Worm (Caenorhabditis elegans) whole organism, L4 larva: ENCODE measurements around the gene ccd-5.

ENCODE experiments used
- F26F4.8 ChIP-seq: fragments of 200-800 bp; sonication (Bioruptor generic); conservative IDR thresholded peaks from 2 replicates; pipeline ENCODE4 v1.3.6; 2022; ENCODE audit warnings: missing genetic modification characterization, missing compliant biosample characterization
- T20F7.1 ChIP-seq: fragments of 200-800 bp; sonication (Bioruptor generic); optimal IDR thresholded peaks from 2 replicates; lab custom pipeline; 2018; ENCODE audit warnings: mild to moderate bottlenecking, missing genetic modification characterization, missing compliant biosample characterization
- ZK337.2 ChIP-seq: fragments of 200-800 bp; sonication (Bioruptor generic); IDR thresholded peaks from 2 replicates; pipeline ENCODE4 v1.3.6; 2022; ENCODE audit warnings: missing genetic modification reagents, missing genetic modification characterization, missing compliant biosample characterization
- aha-1 ChIP-seq: fragments of 150-350 bp; peaks from one replicate; lab custom pipeline; 2014; ENCODE audit warnings: missing biosample characterization, missing genetic modification characterization
- ama-1 ChIP-seq: fragments of 150-350 bp; optimal IDR thresholded peaks from 2 replicates; lab custom pipeline; 2014; ENCODE audit warnings: inconsistent platforms, mixed read lengths
- attf-4 ChIP-seq: sonication (generic microtip); optimal IDR thresholded peaks from 3 replicates; lab custom pipeline; 2017; ENCODE audit warnings: missing biosample characterization, missing genetic modification characterization
- ceh-20 ChIP-seq: fragments of 200-800 bp; sonication (Bioruptor generic); IDR thresholded peaks from 2 replicates; pipeline ENCODE4 v1.3.6; 2022; ENCODE audit warnings: missing genetic modification reagents, missing genetic modification characterization, missing compliant biosample characterization
- ceh-28 ChIP-seq: fragments of 150-350 bp; optimal IDR thresholded peaks from 2 replicates; lab custom pipeline; 2014; ENCODE audit warnings: missing biosample characterization, missing genetic modification reagents, missing genetic modification characterization
- ceh-32 ChIP-seq: sonication (generic microtip); optimal IDR thresholded peaks from 2 replicates; lab custom pipeline; 2016; ENCODE audit warnings: mild to moderate bottlenecking, missing genetic modification characterization, missing compliant biosample characterization; ENCODE audit not compliant: poor library complexity
- ceh-82 ChIP-seq: sonication (generic microtip); optimal IDR thresholded peaks from 2 replicates; lab custom pipeline; 2017; ENCODE audit warnings: missing biosample characterization, missing genetic modification characterization
- cey-2 ChIP-seq: sonication (generic microtip); optimal IDR thresholded peaks from 3 replicates; lab custom pipeline; 2017; ENCODE audit warnings: missing genetic modification characterization, mild to moderate bottlenecking, missing compliant biosample characterization, antibody characterized with exemption, borderline replicate concordance; ENCODE audit not compliant: insufficient read depth
- ctbp-1 ChIP-seq: fragments of 200-800 bp; sonication (Bioruptor generic); IDR thresholded peaks from 2 replicates; pipeline ENCODE4 v1.3.6; 2022; ENCODE audit warnings: missing genetic modification reagents, missing genetic modification characterization, missing compliant biosample characterization
- daf-12 ChIP-seq: fragments of 150-350 bp; optimal IDR thresholded peaks from 2 replicates; lab custom pipeline; 2014; ENCODE audit warnings: missing biosample characterization, missing genetic modification reagents, missing genetic modification characterization
- daf-16 ChIP-seq, 3 experiments: sonication (generic microtip); optimal IDR thresholded peaks; 2 replicates each; lab custom pipeline; 2016 to 2017; ENCODE audit warnings: missing genetic modification characterization in 3 of 3, missing genetic modification reagents in 3 of 3, mild to moderate bottlenecking in 2 of 3, missing compliant biosample characterization in 2 of 3, missing biosample characterization in 1 of 3, moderate library complexity in 1 of 3
- daf-8 ChIP-seq: fragments of 200-800 bp; sonication (Bioruptor generic); IDR thresholded peaks from 2 replicates; pipeline ENCODE4 v1.3.6; 2022; ENCODE audit warnings: missing genetic modification characterization, missing compliant biosample characterization
- dmd-6 ChIP-seq: fragments of 200-800 bp; sonication (Bioruptor generic); IDR thresholded peaks from 2 replicates; pipeline ENCODE4 v1.3.6; 2022; ENCODE audit warnings: missing genetic modification reagents, missing genetic modification characterization, missing compliant biosample characterization
- dmd-8 ChIP-seq: fragments of 200-800 bp; sonication (Bioruptor generic); IDR thresholded peaks from 2 replicates; pipeline ENCODE4 v1.3.6; 2022; ENCODE audit warnings: missing genetic modification characterization, missing compliant biosample characterization
- dpl-1 ChIP-seq: fragments of 150-350 bp; optimal IDR thresholded peaks from 2 replicates; lab custom pipeline; 2014; ENCODE audit warnings: missing biosample characterization, missing genetic modification reagents, missing genetic modification characterization
- fkh-10 ChIP-seq: fragments of 150-350 bp; optimal IDR thresholded peaks from 2 replicates; lab custom pipeline; 2014; ENCODE audit warnings: missing biosample characterization, missing genetic modification reagents, missing genetic modification characterization
- gei-8 ChIP-seq: fragments of 200-800 bp; sonication (Bioruptor generic); optimal IDR thresholded peaks from 2 replicates; lab custom pipeline; 2018; ENCODE audit warnings: mild to moderate bottlenecking, missing genetic modification characterization, missing compliant biosample characterization
- hif-1 ChIP-seq, 2 experiments: sonication (generic microtip); optimal IDR thresholded peaks; 2 replicates each; lab custom pipeline; 2016 to 2017; ENCODE audit warnings: missing compliant biosample characterization in 2 of 2, missing genetic modification characterization in 2 of 2, missing genetic modification reagents in 2 of 2, missing genotype in 2 of 2, mild to moderate bottlenecking in 1 of 2
- hlh-11 ChIP-seq: fragments of 200-800 bp; sonication (Bioruptor generic); optimal IDR thresholded peaks from 2 replicates; lab custom pipeline; 2018; ENCODE audit warnings: mild to moderate bottlenecking, missing genetic modification characterization, missing compliant biosample characterization
- hlh-30 ChIP-seq: sonication (generic microtip); optimal IDR thresholded peaks from 2 replicates; lab custom pipeline; 2017; ENCODE audit warnings: antibody characterized with exemption, mild to moderate bottlenecking, missing genetic modification characterization, missing compliant biosample characterization; ENCODE audit not compliant: insufficient read depth
- lsy-2 ChIP-seq, 2 experiments: fragments of 150-350 bp in 1 of 2; sonication (generic microtip) in 1 of 2; optimal IDR thresholded peaks; 2 replicates each; lab custom pipeline; 2014 to 2017; ENCODE audit warnings: missing biosample characterization in 2 of 2, missing genetic modification characterization in 2 of 2
- mdl-1 ChIP-seq, 2 experiments: fragments of 150-350 bp in 1 of 2; sonication (generic microtip) in 1 of 2; optimal IDR thresholded peaks; 2 replicates each; lab custom pipeline; 2014 to 2017; ENCODE audit warnings: missing biosample characterization in 2 of 2, missing genetic modification characterization in 2 of 2
- nhr-11 ChIP-seq: fragments of 150-350 bp; optimal IDR thresholded peaks from 2 replicates; lab custom pipeline; 2014; ENCODE audit warnings: missing biosample characterization, missing genetic modification characterization
- nhr-237 ChIP-seq: sonication (generic microtip); optimal IDR thresholded peaks from 2 replicates; lab custom pipeline; 2017; ENCODE audit warnings: missing biosample characterization, missing genetic modification characterization
- nhr-28 ChIP-seq: fragments of 150-350 bp; optimal IDR thresholded peaks from 2 replicates; lab custom pipeline; 2014; ENCODE audit warnings: missing biosample characterization, missing genetic modification characterization
- nhr-77 ChIP-seq: fragments of 150-350 bp; optimal IDR thresholded peaks from 2 replicates; lab custom pipeline; 2014; ENCODE audit warnings: missing biosample characterization, missing genetic modification characterization
- php-3 ChIP-seq: fragments of 200-800 bp; sonication (Bioruptor generic); IDR thresholded peaks from 2 replicates; pipeline ENCODE4 v1.3.6; 2022; ENCODE audit warnings: missing genetic modification reagents, missing genetic modification characterization, missing compliant biosample characterization
- skn-1 ChIP-seq: fragments of 150-350 bp; optimal IDR thresholded peaks from 2 replicates; lab custom pipeline; 2014; ENCODE audit warnings: missing biosample characterization, missing genetic modification characterization
- tra-1 ChIP-seq: fragments of 200-800 bp; sonication (Bioruptor generic); IDR thresholded peaks from 2 replicates; pipeline ENCODE4 v1.3.6; 2022; ENCODE audit warnings: missing genetic modification reagents, missing genetic modification characterization, missing compliant biosample characterization
- unc-39 ChIP-seq: sonication (generic microtip); optimal IDR thresholded peaks from 2 replicates; lab custom pipeline; 2017; ENCODE audit warnings: missing biosample characterization, missing genetic modification characterization
- zfp-2 ChIP-seq: sonication (generic microtip); optimal IDR thresholded peaks from 2 replicates; lab custom pipeline; 2016; ENCODE audit warnings: mild to moderate bottlenecking, missing genetic modification characterization, missing compliant biosample characterization
- ztf-7 ChIP-seq: fragments of 150-350 bp; optimal IDR thresholded peaks from 2 replicates; lab custom pipeline; 2014; ENCODE audit warnings: missing biosample characterization, missing genetic modification characterization

Gene ccd-5

ce11 chrX:2598833-2599279 lies 26.4 kb upstream of the ccd-5 start (continued):
- TF ChIP-seq cey-2 = no peak
- peak; percentile 38 for TF ChIP-seq fkh-10 (GFP tag; lab: Kevin White, UChicago)
- peak; percentile 13 for TF ChIP-seq zfp-2 (tag; lab: Kevin White, UChicago)
- no peak for TF ChIP-seq nhr-237 (tag; lab: Kevin White, UChicago)
- TF ChIP-seq, all 104 proteins: peak for 29

DNA sequence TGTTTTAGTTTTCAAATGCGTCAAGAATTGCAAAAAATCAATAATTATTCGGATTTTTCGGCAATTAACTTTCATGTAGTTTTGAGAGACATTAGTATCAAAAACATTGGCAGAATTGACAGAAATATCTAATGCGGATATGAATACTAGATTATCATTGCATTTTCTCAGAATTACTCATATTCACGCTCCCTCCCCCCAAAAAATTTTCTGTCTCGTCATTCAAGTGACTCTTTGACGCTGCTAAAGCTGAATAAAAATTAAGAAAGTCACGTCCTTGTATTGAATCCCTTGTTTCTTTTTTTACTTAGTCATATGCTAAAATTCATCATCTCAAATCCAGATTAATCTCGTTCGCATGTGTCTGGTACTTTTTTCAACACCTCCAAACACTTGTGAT lies 24.2 kb upstream of the ccd-5 start:
- no peak for TF ChIP-seq nhr-237 (tag; lab: Kevin White, UChicago)
- no peak for TF ChIP-seq fkh-10 (GFP tag; lab: Kevin White, UChicago)
- TF ChIP-seq ztf-7 (tag; lab: Kevin White, UChicago) = no peak
- peak in 1 of 2 experiments; percentile 75 for TF ChIP-seq hif-1 (tag; optimal IDR thresholded peaks at IDR 0.05; lab: Kevin White, UChicago)
- TF ChIP-seq unc-39 (tag; lab: Kevin White, UChicago) = no peak
- TF ChIP-seq lsy-2 (tag; optimal IDR thresholded peaks at IDR 0.05; lab: Kevin White, UChicago) = peak in 1 of 2 experiments; percentile 17
- peak; percentile 97 for TF ChIP-seq aha-1 (tag; lab: Kevin White, UChicago)
- TF ChIP-seq ama-1 (lab: Kevin White, UChicago) = no peak
- TF ChIP-seq mdl-1 (tag; optimal IDR thresholded peaks at IDR 0.05; lab: Kevin White, UChicago) = no peak
- no peak for TF ChIP-seq nhr-77 (tag; lab: Kevin White, UChicago)
- peak; percentile 9 for TF ChIP-seq hlh-30 (tag; lab: Kevin White, UChicago)
- peak; percentile 58 for TF ChIP-seq nhr-11 (tag; lab: Kevin White, UChicago)
- TF ChIP-seq ctbp-1 (GFP tag; lab: Robert Waterston, UW) = 0 out of 2 replicates have a peak, but pooled peaks have one; percentile 41
- no peak for TF ChIP-seq daf-12 (tag; lab: Kevin White, UChicago)
- TF ChIP-seq, all 104 proteins: peak for 6

ce11 chrX:2595757-2596059 lies 23.3 kb upstream of the ccd-5 start:
- TF ChIP-seq hlh-30 (tag; lab: Kevin White, UChicago) = no peak

ce11 chrX:2595027-2595756 lies 22.7 kb upstream of the ccd-5 start:
- TF ChIP-seq daf-16 (GFP tag; optimal IDR thresholded peaks at IDR 0.05; lab: Kevin White, UChicago) (peak in 1 of 2 experiments; percentile 43), daf-16 (tag; optimal IDR thresholded peaks at IDR 0.05; lab: Kevin White, UChicago) (no peak), php-3 (no peak), F26F4.8 (GFP tag; lab: Robert Waterston, UW) (no peak), dpl-1 (GFP tag; lab: Kevin White, UChicago) (no peak), ZK337.2 (GFP tag; lab: Robert Waterston, UW) (no peak), hlh-11 (peak; percentile 63), lsy-2 (tag; optimal IDR thresholded peaks at IDR 0.05; lab: Kevin White, UChicago) (peak in 1 of 2 experiments; percentile 43), hif-1 (tag; optimal IDR thresholded peaks at IDR 0.05; lab: Kevin White, UChicago) (peak in 1 of 2 experiments; percentile 7), fkh-10 (GFP tag; lab: Kevin White, UChicago) (peak; percentile 14), nhr-11 (tag; lab: Kevin White, UChicago) (peak; percentile 31), ceh-20 (GFP tag; lab: Robert Waterston, UW) (peak; percentile 71), hlh-30 (tag; lab: Kevin White, UChicago) (peak; percentile 39)

- TF ChIP-seq aha-1 (tag; lab: Kevin White, UChicago) (peak; percentile 64), skn-1 (tag; lab: Kevin White, UChicago) (no peak)
These were observed 21.2 kb upstream of the ccd-5 start, which contains the start of the genes nhr-40 and T03G6.7 for ce11 chrX:2593703-2594102. Gene nhr-40 (plus strand): TSS chrX:2594003. Gene T03G6.7 (plus strand): TSS chrX:2594039.

DNA sequence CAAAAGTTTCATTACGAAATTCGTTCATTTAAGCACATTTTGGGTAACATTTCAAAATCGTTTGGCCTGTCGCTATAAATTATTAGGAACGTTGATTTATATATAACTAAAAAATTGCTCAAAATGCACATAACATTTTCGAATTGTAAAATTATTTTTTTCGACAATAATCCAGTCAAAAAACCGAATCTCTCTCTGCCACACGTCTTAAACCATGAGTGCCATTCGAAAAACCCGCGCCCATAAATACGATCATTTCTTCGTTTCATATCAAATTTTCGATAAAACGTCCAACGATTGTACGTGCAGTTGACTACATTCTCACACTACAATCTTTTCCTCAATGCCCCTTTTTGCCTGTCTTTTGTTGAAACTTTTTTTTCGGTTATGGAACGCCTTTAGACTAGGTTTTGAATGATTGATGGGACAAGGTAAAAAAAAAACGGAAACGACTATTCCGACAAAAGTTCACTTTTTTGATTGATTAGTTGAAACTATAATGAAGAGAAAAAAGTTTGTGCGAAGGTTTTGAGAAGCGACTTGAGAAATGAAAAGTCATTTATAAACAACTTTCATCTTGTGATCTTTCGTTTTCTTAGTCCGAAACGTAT lies 20.3 kb upstream of the ccd-5 start:
- TF ChIP-seq mdl-1 (tag; optimal IDR thresholded peaks at IDR 0.05; lab: Kevin White, UChicago) = peak in 1 of 2 experiments; percentile 9
- no peak for TF ChIP-seq ceh-28
- peak; percentile 44 for TF ChIP-seq hlh-11
- TF ChIP-seq daf-8 (GFP tag; lab: Robert Waterston, UW) = no peak
- TF ChIP-seq tra-1 (GFP tag; lab: Robert Waterston, UW) = peak; percentile 86
- no peak for TF ChIP-seq php-3
- TF ChIP-seq dmd-6 = peak; percentile 69
- no peak for TF ChIP-seq gei-8 (GFP tag; lab: Kevin White, UChicago)
- TF ChIP-seq nhr-28 (tag; lab: Kevin White, UChicago) = peak; percentile 98
- TF ChIP-seq cey-2 = peak; percentile 55
- TF ChIP-seq F26F4.8 (GFP tag; lab: Robert Waterston, UW) = no peak
- TF ChIP-seq ceh-82 (tag; lab: Kevin White, UChicago) = no peak
- TF ChIP-seq hif-1 (tag; optimal IDR thresholded peaks at IDR 0.05; lab: Kevin White, UChicago) = peak; percentile 0 to 92
- TF ChIP-seq ceh-32 = no peak
- peak in 1 of 2 experiments; percentile 49 for TF ChIP-seq daf-16 (GFP tag; optimal IDR thresholded peaks at IDR 0.05; lab: Kevin White, UChicago)
- TF ChIP-seq daf-16 (tag; optimal IDR thresholded peaks at IDR 0.05; lab: Kevin White, UChicago) = peak; percentile 27
- TF ChIP-seq ceh-20 (GFP tag; lab: Robert Waterston, UW) = peak; percentile 94
- peak; percentile 10 for TF ChIP-seq hlh-30 (tag; lab: Kevin White, UChicago)
- no peak for TF ChIP-seq T20F7.1 (GFP tag; lab: Kevin White, UChicago)
- TF ChIP-seq dmd-8 (GFP tag; lab: Robert Waterston, UW) = no peak
- TF ChIP-seq attf-4 = no peak
